Worm (Caenorhabditis elegans) whole organism, midembryonic: ENCODE measurements around the gene E02H4.6.

Source experiments
- T22C8.4 ChIP-seq: fragments of 200-800 bp; sonication (Bioruptor generic); IDR thresholded peaks from 2 replicates; pipeline ENCODE4 v1.3.6; 2022; ENCODE audit warnings: missing genetic modification characterization, missing compliant biosample characterization
- med-1 ChIP-seq: sonication (generic microtip); optimal IDR thresholded peaks from 2 replicates; lab custom pipeline; 2017; ENCODE audit warnings: missing genetic modification characterization, mild to moderate bottlenecking, missing compliant biosample characterization, antibody characterized with exemption, missing genetic modification reagents; ENCODE audit not compliant: insufficient read depth

DNA sequence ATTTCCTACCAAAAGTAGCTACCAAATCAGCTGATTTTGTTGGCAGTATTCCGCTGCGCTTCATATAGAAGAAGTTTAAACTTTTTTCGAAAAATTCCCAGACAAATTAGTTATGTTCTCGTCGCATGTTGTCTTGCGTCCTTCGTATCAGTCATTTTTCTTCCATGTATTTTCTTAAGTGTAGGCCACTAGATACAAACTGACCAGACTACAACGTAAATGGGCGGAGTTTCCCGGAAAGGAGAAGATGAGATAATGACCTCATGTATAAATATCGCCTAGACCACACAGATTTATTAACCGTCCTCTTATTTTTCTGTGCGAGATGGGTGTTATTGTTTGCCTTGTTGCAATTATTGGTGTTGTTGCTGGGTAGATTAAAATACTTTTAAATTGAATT, 26.7 kb downstream of the E02H4.6 start, which contains the start of gene cyp-13B2:
- TF ChIP-seq med-1 (no peak), T22C8.4 (GFP tag; lab: Robert Waterston, UW) (no peak)
